Worm (Caenorhabditis elegans) whole organism, dauer: Measurements from ENCODE around the gene hpd-1.

Experiments
- unc-62 ChIP-seq: sonication (generic microtip); optimal IDR thresholded peaks from 2 replicates; lab custom pipeline; 2017; ENCODE audit warnings: missing biosample characterization, missing genetic modification reagents, missing genetic modification characterization

Gene hpd-1

ce11 chrIII:10535226-10535625, at the start of gene hpd-1:
Gene hpd-1, plus strand, starts transcription at chrIII:10535526.
- no peak for TF ChIP-seq unc-62 (GFP tag; lab: Kevin White, UChicago)

ce11 chrIII:10486455-10486854, 48.9 kb upstream of the hpd-1 start:
- TF ChIP-seq unc-62 (GFP tag; lab: Kevin White, UChicago): no peak

ce11 chrIII:10488052-10488451, 47.3 kb upstream of the hpd-1 start, which contains the start of gene ptr-25:
Gene ptr-25, plus strand, starts transcription at chrIII:10488124.
- TF ChIP-seq unc-62 (GFP tag; lab: Kevin White, UChicago): no peak

- TF ChIP-seq unc-62 (GFP tag; lab: Kevin White, UChicago): no peak
Observed at ce11 chrIII:10503753-10504152, 31.6 kb upstream of the hpd-1 start, which contains the start of gene rab-33. Gene rab-33, minus strand, starts transcription at chrIII:10503853.

- no peak for TF ChIP-seq unc-62 (GFP tag; lab: Kevin White, UChicago)
Observed at ce11 chrIII:10505182-10505581, 30.1 kb upstream of the hpd-1 start, which contains the start of the genes taf-11.3 and urm-1. Gene taf-11.3, minus strand, starts transcription at chrIII:10505250. Gene urm-1, plus strand, starts transcription at chrIII:10505480.

- no peak for TF ChIP-seq unc-62 (GFP tag; lab: Kevin White, UChicago)
Observed at ce11 chrIII:10505943-10506698, 29.2 kb upstream of the hpd-1 start.

ce11 chrIII:10506699-10507248, 28.6 kb upstream of the hpd-1 start, which contains the start of the genes sip-1 and sly-1:
Gene sip-1, minus strand, starts transcription at chrIII:10506801.
Gene sly-1, plus strand, starts transcription at chrIII:10507058.
- no peak for TF ChIP-seq unc-62 (GFP tag; lab: Kevin White, UChicago)

- no peak for TF ChIP-seq unc-62 (GFP tag; lab: Kevin White, UChicago)
Observed at ce11 chrIII:10512570-10512969, 22.8 kb upstream of the hpd-1 start.

- TF ChIP-seq unc-62 (GFP tag; lab: Kevin White, UChicago): no peak
Observed at ce11 chrIII:10515751-10516150, 19.6 kb upstream of the hpd-1 start.

- no peak for TF ChIP-seq unc-62 (GFP tag; lab: Kevin White, UChicago)
Observed at ce11 chrIII:10518884-10519283, 16.4 kb upstream of the hpd-1 start.

- TF ChIP-seq unc-62 (GFP tag; lab: Kevin White, UChicago): no peak
Observed at ce11 chrIII:10519615-10520014, 15.7 kb upstream of the hpd-1 start.

- no peak for TF ChIP-seq unc-62 (GFP tag; lab: Kevin White, UChicago)
Observed at ce11 chrIII:10520523-10520922, 14.8 kb upstream of the hpd-1 start, which contains the start of gene unc-49. Gene unc-49, plus strand, starts transcription at chrIII:10520762.

- no peak for TF ChIP-seq unc-62 (GFP tag; lab: Kevin White, UChicago)
Observed at ce11 chrIII:10521219-10521618, 14.1 kb upstream of the hpd-1 start.

ce11 chrIII:10523025-10523424, 12.3 kb upstream of the hpd-1 start:
- TF ChIP-seq unc-62 (GFP tag; lab: Kevin White, UChicago): no peak

ce11 chrIII:10524823-10525222, 10.5 kb upstream of the hpd-1 start:
- TF ChIP-seq unc-62 (GFP tag; lab: Kevin White, UChicago): no peak

ce11 chrIII:10525927-10526326, 9.4 kb upstream of the hpd-1 start:
- TF ChIP-seq unc-62 (GFP tag; lab: Kevin White, UChicago): no peak
